ENCODE assay signal across 1 fruit fly cellular context in the genomic region with DNA sequence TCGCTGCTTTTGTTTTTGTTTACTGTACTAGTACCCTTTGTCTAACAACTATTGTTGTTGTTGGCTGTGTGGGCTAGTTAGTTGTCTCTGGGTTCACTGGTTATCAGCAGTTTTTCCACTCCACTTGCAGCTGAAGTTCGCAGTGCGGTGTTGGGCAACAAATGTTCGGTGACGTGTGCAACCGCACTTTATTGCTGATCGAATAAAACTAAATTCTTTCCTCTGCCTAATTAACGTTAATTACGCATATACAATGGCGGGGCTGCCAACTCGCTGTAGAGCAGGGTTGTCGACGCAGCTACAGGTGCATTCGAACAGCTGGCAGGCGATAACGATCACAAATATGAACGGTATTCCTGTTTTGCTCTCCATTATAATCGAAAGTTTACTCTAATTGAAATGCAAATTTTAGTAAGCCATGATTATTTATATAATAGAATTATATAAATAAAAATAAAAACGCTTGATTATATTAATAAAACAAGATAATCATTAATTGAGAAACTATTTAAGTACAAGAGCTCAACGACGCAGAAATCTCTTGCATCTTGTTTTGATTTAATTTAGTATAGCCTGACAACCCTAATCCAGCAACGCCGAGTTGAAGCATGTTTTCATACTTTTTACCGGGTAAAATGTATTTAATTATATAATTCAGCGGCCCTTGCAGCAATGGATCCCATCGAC.
TF ChIP-seq lines count a peak whose summit lies in the region.

A gene (minus strand): TSS at position 276 of the 687 bp plus-strand sequence.
A gene (plus strand): TSS at position 566 of the 687 bp plus-strand sequence.
A gene (plus strand): TSS at position 566 of the 687 bp plus-strand sequence.

TF ChIP-seq in whole organism, embryonic, 481 proteins besides CTCF, POLR2A, EP300 and RAD21 (continued from another document and continues in another):
- TF ChIP-seq gsb-n (tag; optimal IDR thresholded peaks at IDR 0.05; lab: Kevin White, UChicago) (peak; percentile 92), CG12071 (GFP tag; optimal IDR thresholded peaks at IDR 0.05; lab: Kevin White, UChicago) (no peak), Eip74EF (GFP tag; optimal IDR thresholded peaks at IDR 0.05; lab: Kevin White, UChicago) (peak in 1 of 2 experiments; percentile 64), CG10321 (GFP tag; IDR thresholded peaks at IDR 0.05; lab: Robert Waterston, UW) (peak; percentile 41; the same call in 1 of the 2 replicates), sc (optimal IDR thresholded peaks at IDR 0.05; lab: Kevin White, UChicago) (no peak), sc (GFP tag; optimal IDR thresholded peaks at IDR 0.05; lab: Kevin White, UChicago) (no peak), klu (GFP tag; IDR thresholded peaks at IDR 0.05; lab: Robert Waterston, UW) (peak; percentile 56; the same call in 1 of the 2 replicates), Hsf (GFP tag; optimal IDR thresholded peaks at IDR 0.05; lab: Kevin White, UChicago) (peak; percentile 60), CG31388 (GFP tag; optimal IDR thresholded peaks at IDR 0.05; lab: Kevin White, UChicago) (peak; percentile 69), Hr3 (GFP tag; optimal IDR thresholded peaks at IDR 0.05; lab: Kevin White, UChicago) (peak; percentile 90), tll (GFP tag; optimal IDR thresholded peaks at IDR 0.05; lab: Kevin White, UChicago) (peak in 1 of 2 experiments; percentile 17), CG1602 (GFP tag; optimal IDR thresholded peaks at IDR 0.05; lab: Kevin White, UChicago) (peak; percentile 81), CG17829 (tag; optimal IDR thresholded peaks at IDR 0.05; lab: Kevin White, UChicago) (peak; percentile 95), CG3847 (GFP tag; IDR thresholded peaks at IDR 0.05; lab: Robert Waterston, UW) (peak; percentile 93), Drgx (GFP tag; IDR thresholded peaks at IDR 0.05; lab: Robert Waterston, UW) (peak; percentile 78), fd96Cb (tag; optimal IDR thresholded peaks at IDR 0.05; lab: Kevin White, UChicago) (peak; percentile 85), ewg (GFP tag; optimal IDR thresholded peaks at IDR 0.05; lab: Kevin White, UChicago) (peak; percentile 77), CG1832 (GFP tag; optimal IDR thresholded peaks at IDR 0.05; lab: Kevin White, UChicago) (no peak), Kr (GFP tag; optimal IDR thresholded peaks at IDR 0.05; lab: Kevin White, UChicago) (no peak), CG1792 (GFP tag; optimal IDR thresholded peaks at IDR 0.05; lab: Kevin White, UChicago) (peak; percentile 28), Hmx (GFP tag; optimal IDR thresholded peaks at IDR 0.05; lab: Kevin White, UChicago) (no peak), rib (GFP tag; IDR thresholded peaks at IDR 0.05; lab: Robert Waterston, UW) (peak; percentile 46), Awh (GFP tag; IDR thresholded peaks at IDR 0.05; lab: Robert Waterston, UW) (peak; percentile 73), CG13287 (GFP tag; IDR thresholded peaks at IDR 0.05; lab: Robert Waterston, UW; ENCODE audit: partially characterized antibody) (peak; percentile 52), NC2β (GFP tag; optimal IDR thresholded peaks at IDR 0.05; lab: Kevin White, UChicago) (no peak), lilli (GFP tag; optimal IDR thresholded peaks at IDR 0.05; lab: Kevin White, UChicago) (peak; percentile 78), CG10959 (GFP tag; IDR thresholded peaks at IDR 0.05; lab: Robert Waterston, UW) (peak; percentile 54), Atf6 (GFP tag; IDR thresholded peaks at IDR 0.05; lab: Robert Waterston, UW) (peak; percentile 69), bbx (GFP tag; IDR thresholded peaks at IDR 0.05; lab: Robert Waterston, UW; ENCODE audit: partially characterized antibody) (peak; percentile 55; the same call in 1 of the 2 replicates), Sox102F (GFP tag; optimal IDR thresholded peaks at IDR 0.05; lab: Kevin White, UChicago) (no peak), CG8478 (optimal IDR thresholded peaks at IDR 0.05; lab: Kevin White, UChicago) (no peak), Hr51 (GFP tag; optimal IDR thresholded peaks at IDR 0.05; lab: Kevin White, UChicago) (peak in 1 of 2 experiments; percentile 54), Meics (GFP tag; optimal IDR thresholded peaks at IDR 0.05; lab: Kevin White, UChicago) (peak; percentile 85), CG31441 (GFP tag; IDR thresholded peaks at IDR 0.05; lab: Robert Waterston, UW) (no peak; the same call in 1 of the 2 replicates), Sin3A (optimal IDR thresholded peaks at IDR 0.05; lab: Kevin White, UChicago) (peak; percentile 43), CG2678 (tag; optimal IDR thresholded peaks at IDR 0.05; lab: Kevin White, UChicago) (no peak), CG9932 (GFP tag; IDR thresholded peaks at IDR 0.05; lab: Robert Waterston, UW) (peak; percentile 92), NFAT (GFP tag; IDR thresholded peaks at IDR 0.05; lab: Robert Waterston, UW) (peak; percentile 75), CG16813 (GFP tag; IDR thresholded peaks at IDR 0.05; lab: Robert Waterston, UW; ENCODE audit: partially characterized antibody) (no peak), CG32772 (GFP tag; IDR thresholded peaks at IDR 0.05; lab: Robert Waterston, UW) (peak; percentile 82), exex (tag; optimal IDR thresholded peaks at IDR 0.05; lab: Kevin White, UChicago) (peak; percentile 93), CG10543 (GFP tag; optimal IDR thresholded peaks at IDR 0.05; lab: Kevin White, UChicago) (peak; percentile 96), ci (GFP tag; IDR thresholded peaks at IDR 0.05; lab: Robert Waterston, UW) (peak; percentile 70; the same call in 2 of the 3 replicates), NfI (GFP tag; optimal IDR thresholded peaks at IDR 0.05; lab: Kevin White, UChicago) (peak; percentile 91), CG4707 (GFP tag; optimal IDR thresholded peaks at IDR 0.05; lab: Kevin White, UChicago) (no peak), CG12155 (GFP tag; optimal IDR thresholded peaks at IDR 0.05; lab: Kevin White, UChicago) (peak; percentile 93), seq (GFP tag; IDR thresholded peaks at IDR 0.05; lab: Robert Waterston, UW) (peak; percentile 61; the same call in 1 of the 2 replicates), CG4730 (GFP tag; IDR thresholded peaks at IDR 0.05; lab: Robert Waterston, UW) (peak; percentile 78), CG4360 (GFP tag; IDR thresholded peaks at IDR 0.05; lab: Robert Waterston, UW) (peak; percentile 83), fd64A (GFP tag; optimal IDR thresholded peaks at IDR 0.05; lab: Kevin White, UChicago) (peak; percentile 14), Sry-β (GFP tag; optimal IDR thresholded peaks at IDR 0.05; lab: Kevin White, UChicago) (peak; percentile 43), CG17612 (GFP tag; IDR thresholded peaks at IDR 0.05; lab: Robert Waterston, UW) (no peak), CG3065 (GFP tag; optimal IDR thresholded peaks at IDR 0.05; lab: Kevin White, UChicago) (peak; percentile 49), run (tag; optimal IDR thresholded peaks at IDR 0.05; lab: Kevin White, UChicago) (peak; percentile 80), corto (GFP tag; optimal IDR thresholded peaks at IDR 0.05; lab: Kevin White, UChicago) (no peak), CG18262 (tag; optimal IDR thresholded peaks at IDR 0.05; lab: Kevin White, UChicago) (peak; percentile 92), CG18011 (GFP tag; optimal IDR thresholded peaks at IDR 0.05; lab: Kevin White, UChicago) (peak; percentile 57), jigr1 (GFP tag; IDR thresholded peaks at IDR 0.05; lab: Robert Waterston, UW) (no peak; the same call in 2 of the 3 replicates), repo (GFP tag; optimal IDR thresholded peaks at IDR 0.05; lab: Kevin White, UChicago) (peak; percentile 52), CG12769 (tag; optimal IDR thresholded peaks at IDR 0.05; lab: Kevin White, UChicago) (no peak), tx (GFP tag; optimal IDR thresholded peaks at IDR 0.05; lab: Kevin White, UChicago) (no peak), Mrtf (GFP tag; IDR thresholded peaks at IDR 0.05; lab: Robert Waterston, UW) (peak; percentile 83), croc (GFP tag; conservative IDR thresholded peaks at IDR 0.05; lab: Robert Waterston, UW) (peak; percentile 63), gro (GFP tag; optimal IDR thresholded peaks at IDR 0.05; lab: Kevin White, UChicago) (no peak), BEAF-32 (GFP tag; optimal IDR thresholded peaks at IDR 0.05; lab: Kevin White, UChicago) (peak; percentile 33), aop (GFP tag; IDR thresholded peaks at IDR 0.05; lab: Robert Waterston, UW) (no peak), CG3995 (GFP tag; optimal IDR thresholded peaks at IDR 0.05; lab: Kevin White, UChicago) (no peak), ftz-f1 (GFP tag; optimal IDR thresholded peaks at IDR 0.05; lab: Kevin White, UChicago) (no peak), CG12299 (tag; optimal IDR thresholded peaks at IDR 0.05; lab: Kevin White, UChicago) (peak; percentile 92), CG15269 (tag; optimal IDR thresholded peaks at IDR 0.05; lab: Kevin White, UChicago) (peak; percentile 95), nerfin-2 (GFP tag; IDR thresholded peaks at IDR 0.05; lab: Robert Waterston, UW; ENCODE audit: partially characterized antibody) (no peak), ind (GFP tag; optimal IDR thresholded peaks at IDR 0.05; lab: Kevin White, UChicago) (peak; percentile 86), Chrac-16 (GFP tag; optimal IDR thresholded peaks at IDR 0.05; lab: Kevin White, UChicago) (peak; percentile 78), jing (GFP tag; optimal IDR thresholded peaks at IDR 0.05; lab: Kevin White, UChicago) (no peak), CG2129 (GFP tag; IDR thresholded peaks at IDR 0.05; lab: Robert Waterston, UW; ENCODE audit: partially characterized antibody) (no peak), CG5953 (GFP tag; IDR thresholded peaks at IDR 0.05; lab: Robert Waterston, UW) (peak; percentile 68; the same call in 1 of the 2 replicates), cg (GFP tag; optimal IDR thresholded peaks at IDR 0.05; lab: Kevin White, UChicago) (no peak), Ravus (GFP tag; IDR thresholded peaks at IDR 0.05; lab: Robert Waterston, UW) (peak; percentile 38; the same call in 1 of the 2 replicates), Ets97D (GFP tag; optimal IDR thresholded peaks at IDR 0.05; lab: Kevin White, UChicago) (peak; percentile 52), Rx (GFP tag; IDR thresholded peaks at IDR 0.05; lab: Robert Waterston, UW) (peak; percentile 3; the same call in 1 of the 2 replicates), CG32767 (GFP tag; IDR thresholded peaks at IDR 0.05; lab: Robert Waterston, UW) (peak; percentile 87), CG17568 (GFP tag; optimal IDR thresholded peaks at IDR 0.05; lab: Kevin White, UChicago) (no peak), dmrt11E (tag; optimal IDR thresholded peaks at IDR 0.05; lab: Kevin White, UChicago) (peak; percentile 91), CG3163 (GFP tag; optimal IDR thresholded peaks at IDR 0.05; lab: Kevin White, UChicago) (no peak), CG10979 (tag; optimal IDR thresholded peaks at IDR 0.05; lab: Kevin White, UChicago) (peak; percentile 90), slou (GFP tag; optimal IDR thresholded peaks at IDR 0.05; lab: Kevin White, UChicago) (peak; percentile 54), maf-S (GFP tag; optimal IDR thresholded peaks at IDR 0.05; lab: Kevin White, UChicago) (peak; percentile 5), schlank (tag; optimal IDR thresholded peaks at IDR 0.05; lab: Kevin White, UChicago) (peak; percentile 54), org-1 (GFP tag; optimal IDR thresholded peaks at IDR 0.05; lab: Kevin White, UChicago) (peak; percentile 66), CG6813 (GFP tag; optimal IDR thresholded peaks at IDR 0.05; lab: Kevin White, UChicago) (peak; percentile 85), fd3F (GFP tag; optimal IDR thresholded peaks at IDR 0.05; lab: Kevin White, UChicago) (peak; percentile 93), CG2199 (GFP tag; IDR thresholded peaks at IDR 0.05; lab: Robert Waterston, UW) (no peak), ssp (GFP tag; IDR thresholded peaks at IDR 0.05; lab: Robert Waterston, UW) (peak; percentile 84), Camta (GFP tag; optimal IDR thresholded peaks at IDR 0.05; lab: Kevin White, UChicago) (peak; percentile 50), CG34422 (GFP tag; IDR thresholded peaks at IDR 0.05; lab: Robert Waterston, UW) (peak; percentile 86), vnd (GFP tag; IDR thresholded peaks at IDR 0.05; lab: Robert Waterston, UW; ENCODE audit: partially characterized antibody) (no peak), pnt (GFP tag; optimal IDR thresholded peaks at IDR 0.05; lab: Kevin White, UChicago) (peak; percentile 18), gfzf (GFP tag; optimal IDR thresholded peaks at IDR 0.05; lab: Kevin White, UChicago) (no peak), tup (GFP tag; optimal IDR thresholded peaks at IDR 0.05; lab: Kevin White, UChicago) (peak; percentile 42), CG14860 (GFP tag; IDR thresholded peaks at IDR 0.05; lab: Robert Waterston, UW; ENCODE audit: partially characterized antibody) (no peak), cad (GFP tag; optimal IDR thresholded peaks at IDR 0.05; lab: Kevin White, UChicago) (no peak), eve (GFP tag; optimal IDR thresholded peaks at IDR 0.05; lab: Kevin White, UChicago) (no peak), CG11504 (tag; optimal IDR thresholded peaks at IDR 0.05; lab: Kevin White, UChicago) (peak; percentile 91), danr (GFP tag; IDR thresholded peaks at IDR 0.05; lab: Robert Waterston, UW) (peak; percentile 70; the same call in 1 of the 2 replicates), CG14441 (GFP tag; IDR thresholded peaks at IDR 0.05; lab: Robert Waterston, UW) (peak; percentile 69), CG9727 (GFP tag; optimal IDR thresholded peaks at IDR 0.05; lab: Kevin White, UChicago) (peak; percentile 78), Dref (GFP tag; IDR thresholded peaks at IDR 0.05; lab: Robert Waterston, UW) (peak; percentile 66), CG13424 (tag; optimal IDR thresholded peaks at IDR 0.05; lab: Kevin White, UChicago) (peak; percentile 97), CG15073 (GFP tag; optimal IDR thresholded peaks at IDR 0.05; lab: Kevin White, UChicago) (peak; percentile 41), H15 (GFP tag; IDR thresholded peaks at IDR 0.05; lab: Robert Waterston, UW) (peak; percentile 77), CG17361 (GFP tag; IDR thresholded peaks at IDR 0.05; lab: Robert Waterston, UW) (peak; percentile 96), h (optimal IDR thresholded peaks at IDR 0.05; lab: Kevin White, UChicago) (no peak), CG11723 (GFP tag; optimal IDR thresholded peaks at IDR 0.05; lab: Kevin White, UChicago) (peak; percentile 69), dm (GFP tag; optimal IDR thresholded peaks at IDR 0.05; lab: Kevin White, UChicago) (peak; percentile 24), Bgb (GFP tag; IDR thresholded peaks at IDR 0.05; lab: Robert Waterston, UW; ENCODE audit: partially characterized antibody) (no peak), Scr (GFP tag; IDR thresholded peaks at IDR 0.05; lab: Robert Waterston, UW; ENCODE audit: partially characterized antibody) (0 out of 2 replicates have a peak, but pooled peaks have one; percentile 28), CG33213 (GFP tag; optimal IDR thresholded peaks at IDR 0.05; lab: Kevin White, UChicago) (peak; percentile 44), Pdp1 (GFP tag; optimal IDR thresholded peaks at IDR 0.05; lab: Kevin White, UChicago) (peak; percentile 52 to 76), Fer3 (tag; optimal IDR thresholded peaks at IDR 0.05; lab: Kevin White, UChicago) (peak; percentile 91), ems (GFP tag; optimal IDR thresholded peaks at IDR 0.05; lab: Kevin White, UChicago) (peak; percentile 33)
